Worm (Caenorhabditis elegans) whole organism, L4/young adult: ENCODE results near the gene chil-8.

Experiments used
- W03F9.2 ChIP-seq: fragments of 150-350 bp; optimal IDR thresholded peaks from 2 replicates; lab custom pipeline; 2014; ENCODE audit warnings: missing biosample characterization, missing genetic modification characterization
- dao-5 ChIP-seq: sonication (generic microtip); optimal IDR thresholded peaks from 2 replicates; lab custom pipeline; 2016; ENCODE audit warnings: missing genotype, missing genetic modification characterization, moderate library complexity, missing compliant biosample characterization
- him-1 ChIP-seq: sonication (generic microtip); optimal IDR thresholded peaks from 2 replicates; lab custom pipeline; 2016; ENCODE audit warnings: missing genotype, missing genetic modification reagents, missing genetic modification characterization, missing compliant biosample characterization

ce11 chrII:9879815-9880214 lies 7.0 kb upstream of the chil-8 start:
- TF ChIP-seq dao-5 (tag; lab: Kevin White, UChicago) (no peak), W03F9.2 (tag; lab: Kevin White, UChicago) (no peak), him-1 (tag; lab: Kevin White, UChicago) (no peak)
